Worm (Caenorhabditis elegans): Measurements from ENCODE around the gene F26F4.9.

Gene F26F4.9

ce11 chrIII:4947352-4947751 lies 35.0 kb upstream of the F26F4.9 start (continued):
- TF ChIP-seq nhr-11 (tag; optimal IDR thresholded peaks at IDR 0.05), result no peak
- no peak for TF ChIP-seq hlh-15 (tag; optimal IDR thresholded peaks at IDR 0.05)
- no peak for TF ChIP-seq npax-4 (tag; optimal IDR thresholded peaks at IDR 0.05)
- peak; percentile 42 for TF ChIP-seq syd-9 (tag; optimal IDR thresholded peaks at IDR 0.05)
- no peak for TF ChIP-seq pha-4 (tag; optimal IDR thresholded peaks at IDR 0.05)
- no peak for TF ChIP-seq pag-3 (tag; optimal IDR thresholded peaks at IDR 0.05; ENCODE audit: borderline replicate concordance)
- TF ChIP-seq hlh-6 (tag; optimal IDR thresholded peaks at IDR 0.05), result peak; percentile 75
- TF ChIP-seq unc-86 (tag; optimal IDR thresholded peaks at IDR 0.05), result peak; percentile 29
- TF ChIP-seq elt-2 (tag; optimal IDR thresholded peaks at IDR 0.05), result no peak
- TF ChIP-seq ceh-14 (tag; optimal IDR thresholded peaks at IDR 0.05), result peak; percentile 66
- TF ChIP-seq K02D7.2 (tag; optimal IDR thresholded peaks at IDR 0.05), result peak; percentile 37
- no peak for TF ChIP-seq hlh-13 (GFP tag; optimal IDR thresholded peaks at IDR 0.05)
- peak; percentile 18 for TF ChIP-seq C38D4.7 (GFP tag; optimal IDR thresholded peaks at IDR 0.05)
- no peak for TF ChIP-seq ceh-22 (tag; optimal IDR thresholded peaks at IDR 0.05)
- TF ChIP-seq ets-4 (tag; optimal IDR thresholded peaks at IDR 0.05), result peak; percentile 19
- peak; percentile 51 for TF ChIP-seq mec-3 (tag; optimal IDR thresholded peaks at IDR 0.05; ENCODE audit: borderline replicate concordance)
- no peak for TF ChIP-seq odd-2 (tag; optimal IDR thresholded peaks at IDR 0.05)
- peak; percentile 2 for TF ChIP-seq ceh-6 (GFP tag; optimal IDR thresholded peaks at IDR 0.05)
- no peak for TF ChIP-seq ceh-45 (GFP tag; IDR thresholded peaks at IDR 0.05)

ce11 chrIII:4944213-4944612 lies 31.9 kb upstream of the F26F4.9 start, which contains the start of gene ntl-9:
ntl-9 (plus strand) TSS chrIII:4944513.
- TF ChIP-seq zip-5 (tag; optimal IDR thresholded peaks at IDR 0.05) (no peak), hlh-15 (tag; optimal IDR thresholded peaks at IDR 0.05) (no peak), unc-3 (GFP tag; conservative IDR thresholded peaks at IDR 0.05) (no peak), unc-3 (tag; optimal IDR thresholded peaks at IDR 0.05) (no peak), ceh-18 (tag; optimal IDR thresholded peaks at IDR 0.05) (no peak), pha-2 (tag; optimal IDR thresholded peaks at IDR 0.05) (no peak), ztf-16 (tag; optimal IDR thresholded peaks at IDR 0.05) (no peak), syd-9 (tag; optimal IDR thresholded peaks at IDR 0.05) (no peak), unc-55 (GFP tag; optimal IDR thresholded peaks at IDR 0.05) (no peak), sox-2 (GFP tag; IDR thresholded peaks at IDR 0.05) (no peak), mec-3 (tag; optimal IDR thresholded peaks at IDR 0.05; ENCODE audit: borderline replicate concordance) (no peak), ceh-22 (tag; optimal IDR thresholded peaks at IDR 0.05) (no peak), gmeb-2 (tag; optimal IDR thresholded peaks at IDR 0.05) (no peak), dmd-4 (tag; optimal IDR thresholded peaks at IDR 0.05; ENCODE audit: borderline replicate concordance) (no peak), nhr-232 (tag; optimal IDR thresholded peaks at IDR 0.05) (no peak), K02D7.2 (tag; optimal IDR thresholded peaks at IDR 0.05) (no peak), ceh-31 (tag; optimal IDR thresholded peaks at IDR 0.05) (no peak), fax-1 (tag; optimal IDR thresholded peaks at IDR 0.05) (no peak), Y22D7AL.16 (tag; optimal IDR thresholded peaks at IDR 0.05) (no peak), tbx-7 (tag; optimal IDR thresholded peaks at IDR 0.05) (no peak), elt-2 (tag; optimal IDR thresholded peaks at IDR 0.05) (no peak)

ce11 chrIII:4939267-4939666 lies 26.9 kb upstream of the F26F4.9 start, which contains the start of gene rpb-2:
rpb-2 (plus strand) TSS chrIII:4939567.
- no peak for TF ChIP-seq pax-1 (tag; optimal IDR thresholded peaks at IDR 0.05)

ce11 chrIII:4937022-4937421 lies 24.7 kb upstream of the F26F4.9 start, which contains the start of gene fsn-1:
fsn-1 (plus strand) TSS chrIII:4937322.
- TF ChIP-seq tbx-7 (tag; optimal IDR thresholded peaks at IDR 0.05), result no peak
- no peak for TF ChIP-seq elt-4 (tag; optimal IDR thresholded peaks at IDR 0.05)
- no peak for TF ChIP-seq nfya-1 (tag; optimal IDR thresholded peaks at IDR 0.05)
- no peak for TF ChIP-seq ceh-6 (GFP tag; optimal IDR thresholded peaks at IDR 0.05)
- TF ChIP-seq hlh-30 (tag; optimal IDR thresholded peaks at IDR 0.05; ENCODE audit: insufficient read depth), result no peak
- no peak for TF ChIP-seq ztf-16 (tag; optimal IDR thresholded peaks at IDR 0.05)

Data from whole organism, late embryonic.